Fruit fly (Drosophila melanogaster): ENCODE results near the gene CG6565.

CG6565 gene

dm6 chr2L:13399565-13399964, 25.7 kb downstream of the CG6565 start (continued):
- no peak for TF ChIP-seq Nf-YB (GFP tag; optimal IDR thresholded peaks at IDR 0.05)
- TF ChIP-seq CG12391 (tag; optimal IDR thresholded peaks at IDR 0.05) = peak; percentile 2
- peak; percentile 53 for TF ChIP-seq row (GFP tag; IDR thresholded peaks at IDR 0.05)
- TF ChIP-seq Hr51 (GFP tag; optimal IDR thresholded peaks at IDR 0.05) = peak in 1 of 2 experiments; percentile 11
- TF ChIP-seq ranshi (GFP tag; IDR thresholded peaks at IDR 0.05) = no peak
- no peak for TF ChIP-seq Hsf (GFP tag; optimal IDR thresholded peaks at IDR 0.05)
- TF ChIP-seq her (GFP tag; optimal IDR thresholded peaks at IDR 0.05) = no peak
- peak; percentile 69 for TF ChIP-seq Med (GFP tag)
- no peak for TF ChIP-seq TFAM (GFP tag; optimal IDR thresholded peaks at IDR 0.05)
- no peak for TF ChIP-seq CG11398 (GFP tag; optimal IDR thresholded peaks at IDR 0.05)
- TF ChIP-seq mirr (GFP tag; optimal IDR thresholded peaks at IDR 0.05) = no peak
- no peak for TF ChIP-seq E2f2 (GFP tag; IDR thresholded peaks at IDR 0.05)
- TF ChIP-seq sens (GFP tag) = peak; percentile 86
- peak; percentile 24 for TF ChIP-seq CG7839 (tag; optimal IDR thresholded peaks at IDR 0.05)
- TF ChIP-seq CG2678 (tag; optimal IDR thresholded peaks at IDR 0.05) = peak; percentile 22
- TF ChIP-seq CG18262 (tag; optimal IDR thresholded peaks at IDR 0.05) = no peak
- no peak for TF ChIP-seq CG17361 (GFP tag; IDR thresholded peaks at IDR 0.05)
- no peak for TF ChIP-seq CG42726 (GFP tag; IDR thresholded peaks at IDR 0.05; ENCODE audit: partially characterized antibody)
- TF ChIP-seq vfl (GFP tag; optimal IDR thresholded peaks at IDR 0.05) = no peak
- no peak for TF ChIP-seq h (optimal IDR thresholded peaks at IDR 0.05)
- no peak for TF ChIP-seq BEAF-32 (GFP tag; optimal IDR thresholded peaks at IDR 0.05)
- TF ChIP-seq slou (GFP tag; optimal IDR thresholded peaks at IDR 0.05) = no peak
- peak; percentile 28; the same call in 1 of the 2 replicates for TF ChIP-seq Drgx (GFP tag; IDR thresholded peaks at IDR 0.05)
- no peak for TF ChIP-seq chif (GFP tag; optimal IDR thresholded peaks at IDR 0.05)
- no peak for TF ChIP-seq CG7963 (GFP tag; IDR thresholded peaks at IDR 0.05; ENCODE audit: partially characterized antibody)
- TF ChIP-seq Tbp (GFP tag; optimal IDR thresholded peaks at IDR 0.05) = no peak
- TF ChIP-seq chm (GFP tag; IDR thresholded peaks at IDR 0.05) = no peak
- TF ChIP-seq CG4730 (GFP tag; IDR thresholded peaks at IDR 0.05) = no peak
- peak; percentile 64 for TF ChIP-seq Deaf1 (tag; optimal IDR thresholded peaks at IDR 0.05)
- peak; percentile 16 for TF ChIP-seq Sox102F (GFP tag; optimal IDR thresholded peaks at IDR 0.05)
- peak; percentile 29 for TF ChIP-seq grau (tag; optimal IDR thresholded peaks at IDR 0.05)
- no peak for TF ChIP-seq YL-1 (GFP tag; optimal IDR thresholded peaks at IDR 0.05)
- peak; percentile 11 for TF ChIP-seq CG3281 (GFP tag; optimal IDR thresholded peaks at IDR 0.05)
- TF ChIP-seq CG1529 (GFP tag; optimal IDR thresholded peaks at IDR 0.05) = no peak
- TF ChIP-seq gem (tag; optimal IDR thresholded peaks at IDR 0.05) = peak; percentile 43
- 0 out of 2 replicates have a peak, but pooled peaks have one; percentile 12 for TF ChIP-seq Rfx (GFP tag; IDR thresholded peaks at IDR 0.05)
- TF ChIP-seq slbo (GFP tag; IDR thresholded peaks at IDR 0.05) = peak; percentile 46; the same call in 1 of the 2 replicates
- TF ChIP-seq CG34224 (GFP tag; IDR thresholded peaks at IDR 0.05; ENCODE audit: partially characterized antibody) = no peak
- TF ChIP-seq p53 (GFP tag; optimal IDR thresholded peaks at IDR 0.05) = no peak
- TF ChIP-seq CG5245 (GFP tag; optimal IDR thresholded peaks at IDR 0.05) = no peak
- no peak for TF ChIP-seq crol (GFP tag; IDR thresholded peaks at IDR 0.05)
- peak; percentile 3 for TF ChIP-seq CG15514 (GFP tag; optimal IDR thresholded peaks at IDR 0.05)
- peak; percentile 9 for TF ChIP-seq CG2120 (GFP tag; optimal IDR thresholded peaks at IDR 0.05)
- no peak for TF ChIP-seq dati (GFP tag; IDR thresholded peaks at IDR 0.05)
- peak; percentile 5 for TF ChIP-seq CG13775 (GFP tag; optimal IDR thresholded peaks at IDR 0.05)
- TF ChIP-seq Pdp1 (GFP tag; optimal IDR thresholded peaks at IDR 0.05) = peak in 1 of 2 experiments; percentile 4
- TF ChIP-seq CG9609 (GFP tag; optimal IDR thresholded peaks at IDR 0.05) = no peak
- TF ChIP-seq Meics (GFP tag; optimal IDR thresholded peaks at IDR 0.05) = peak; percentile 3
- no peak for TF ChIP-seq CG30020 (tag; optimal IDR thresholded peaks at IDR 0.05)
- TF ChIP-seq Hmx (GFP tag; optimal IDR thresholded peaks at IDR 0.05) = no peak
- TF ChIP-seq Rx (GFP tag; IDR thresholded peaks at IDR 0.05) = no peak
- no peak for TF ChIP-seq CG13894 (tag; optimal IDR thresholded peaks at IDR 0.05)
